Worm (Caenorhabditis elegans) whole organism, young adult: ENCODE data around the gene erh-1.

ENCODE experiments used
- B0019.2 ChIP-seq: fragments of 200-800 bp; sonication (Bioruptor generic); conservative IDR thresholded peaks from 2 replicates; pipeline ENCODE4 v1.3.6; 2022; ENCODE audit warnings: missing genetic modification reagents, missing genetic modification characterization, missing compliant biosample characterization
- Y79H2A.3 ChIP-seq: fragments of 200-800 bp; sonication (Bioruptor generic); conservative IDR thresholded peaks from 2 replicates; pipeline ENCODE4 v1.3.6; 2022; ENCODE audit warnings: missing genetic modification reagents, missing genetic modification characterization, missing compliant biosample characterization
- ZK185.1 ChIP-seq: sonication (generic microtip); optimal IDR thresholded peaks from 2 replicates; lab custom pipeline; 2016; ENCODE audit warnings: mild to moderate bottlenecking, missing genetic modification characterization, missing compliant biosample characterization; ENCODE audit not compliant: poor library complexity, severe bottlenecking
- ama-1 ChIP-seq, 3 experiments: fragments of 150-350 bp in 1 of 3; sonication (generic microtip) in 2 of 3; optimal IDR thresholded peaks; 2 replicates each; lab custom pipeline; 2014 to 2018; ENCODE audit warnings: missing biosample characterization in 2 of 3, missing genetic modification characterization in 2 of 3, missing genetic modification reagents in 2 of 3
- atf-7 ChIP-seq: sonication (generic microtip); optimal IDR thresholded peaks from 2 replicates; lab custom pipeline; 2017; ENCODE audit warnings: mild to moderate bottlenecking, missing genetic modification characterization, missing compliant biosample characterization
- attf-5 ChIP-seq: fragments of 200-800 bp; sonication (Bioruptor generic); optimal IDR thresholded peaks from 2 replicates; lab custom pipeline; 2018; ENCODE audit warnings: mild to moderate bottlenecking, missing genetic modification characterization, missing compliant biosample characterization
- bed-1 ChIP-seq: fragments of 200-800 bp; sonication (Bioruptor generic); IDR thresholded peaks from 2 replicates; pipeline ENCODE4 v1.3.6; 2022; ENCODE audit warnings: missing genetic modification reagents, missing genetic modification characterization, missing compliant biosample characterization
- cebp-1 ChIP-seq, 2 experiments: fragments of 200-800 bp in 1 of 2; sonication (Bioruptor generic) in 1 of 2; sonication (generic microtip) in 1 of 2; IDR thresholded peaks in 1 of 2; optimal IDR thresholded peaks in 1 of 2; 2 replicates each; pipeline versions ENCODE4 v1.3.6 to Lab custom; 2017 to 2022; ENCODE audit warnings: missing compliant biosample characterization in 2 of 2, missing genetic modification characterization in 2 of 2, mild to moderate bottlenecking in 1 of 2, missing genetic modification reagents in 1 of 2, moderate library complexity in 1 of 2
- chd-7 ChIP-seq: sonication (generic microtip); optimal IDR thresholded peaks from 2 replicates; lab custom pipeline; 2016; ENCODE audit warnings: mild to moderate bottlenecking, missing genetic modification characterization, moderate library complexity, missing compliant biosample characterization
- dox-1 ChIP-seq: fragments of 200-800 bp; sonication (Bioruptor generic); IDR thresholded peaks from 2 replicates; pipeline ENCODE4 v1.3.6; 2022; ENCODE audit warnings: missing genetic modification reagents, missing genetic modification characterization, missing compliant biosample characterization
- dpl-1 ChIP-seq: fragments of 150-350 bp; optimal IDR thresholded peaks from 2 replicates; lab custom pipeline; 2014; ENCODE audit warnings: missing biosample characterization, missing genetic modification reagents, missing genetic modification characterization
- hmg-1.2 ChIP-seq: fragments of 200-800 bp; sonication (Bioruptor generic); IDR thresholded peaks from 2 replicates; pipeline ENCODE4 v1.3.6; 2022; ENCODE audit warnings: missing genetic modification reagents, missing genetic modification characterization, missing compliant biosample characterization
- hsf-1 ChIP-seq: fragments of 200-800 bp; sonication (Bioruptor generic); IDR thresholded peaks from 2 replicates; pipeline ENCODE4 v1.3.6; 2022; ENCODE audit warnings: missing genetic modification reagents, missing genetic modification characterization, missing compliant biosample characterization
- lin-26 ChIP-seq: fragments of 200-800 bp; sonication (Bioruptor generic); IDR thresholded peaks from 2 replicates; pipeline ENCODE4 v1.3.6; 2022; ENCODE audit warnings: missing genetic modification reagents, missing genetic modification characterization, missing compliant biosample characterization
- lin-54 ChIP-seq: fragments of 200-800 bp; sonication (Bioruptor generic); optimal IDR thresholded peaks from 2 replicates; lab custom pipeline; 2018; ENCODE audit warnings: mild to moderate bottlenecking, missing genetic modification characterization, missing compliant biosample characterization
- madf-10 ChIP-seq: sonication (generic microtip); optimal IDR thresholded peaks from 2 replicates; lab custom pipeline; 2016; ENCODE audit warnings: mild to moderate bottlenecking, missing genetic modification characterization, missing compliant biosample characterization
- madf-6 ChIP-seq: fragments of 200-800 bp; sonication (Bioruptor generic); IDR thresholded peaks from 2 replicates; pipeline ENCODE4 v1.3.6; 2022; ENCODE audit warnings: missing genetic modification reagents, missing genetic modification characterization, missing compliant biosample characterization
- mcd-1 ChIP-seq: fragments of 200-800 bp; sonication (Bioruptor generic); IDR thresholded peaks from 2 replicates; pipeline ENCODE4 v1.3.6; 2022; ENCODE audit warnings: missing genetic modification reagents, missing genetic modification characterization, missing compliant biosample characterization
- mel-28 ChIP-seq: sonication (generic microtip); optimal IDR thresholded peaks from 2 replicates; lab custom pipeline; 2016; ENCODE audit warnings: borderline replicate concordance, mild to moderate bottlenecking, missing genetic modification characterization, missing compliant biosample characterization
- mxl-1 ChIP-seq: sonication (generic microtip); optimal IDR thresholded peaks from 2 replicates; lab custom pipeline; 2016; ENCODE audit warnings: missing genetic modification characterization, missing compliant biosample characterization
- nfyb-1 ChIP-seq: fragments of 200-800 bp; sonication (Bioruptor generic); IDR thresholded peaks from 2 replicates; pipeline ENCODE4 v1.3.6; 2022; ENCODE audit warnings: missing genetic modification reagents, missing genetic modification characterization, missing compliant biosample characterization
- nhr-179 ChIP-seq: sonication (generic microtip); optimal IDR thresholded peaks from 2 replicates; lab custom pipeline; 2016; ENCODE audit warnings: mild to moderate bottlenecking, missing genetic modification characterization, missing compliant biosample characterization
- nhr-80 ChIP-seq: sonication (generic microtip); optimal IDR thresholded peaks from 2 replicates; lab custom pipeline; 2016; ENCODE audit warnings: missing genetic modification characterization, missing compliant biosample characterization
- pha-4 ChIP-seq: fragments of 150-350 bp; sonication (generic microtip); optimal IDR thresholded peaks from 2 replicates; lab custom pipeline; 2014; ENCODE audit warnings: missing biosample characterization, missing genetic modification reagents, missing genetic modification characterization
- snpc-3.4 ChIP-seq: sonication (generic microtip); optimal IDR thresholded peaks from 2 replicates; lab custom pipeline; 2017; ENCODE audit warnings: missing genetic modification characterization, mild to moderate bottlenecking, missing compliant biosample characterization, antibody characterized with exemption, moderate library complexity, missing genotype, missing genetic modification reagents
- tbp1 ChIP-seq: fragments of 200-800 bp; sonication (Bioruptor generic); optimal IDR thresholded peaks from 2 replicates; lab custom pipeline; 2018; ENCODE audit warnings: mild to moderate bottlenecking, missing genetic modification characterization, missing compliant biosample characterization
- unc-130 ChIP-seq: sonication (generic microtip); optimal IDR thresholded peaks from 2 replicates; lab custom pipeline; 2016; ENCODE audit warnings: missing genetic modification reagents, missing genetic modification characterization, missing compliant biosample characterization
- unc-62 ChIP-seq: fragments of 150-350 bp; optimal IDR thresholded peaks from 2 replicates; lab custom pipeline; 2014; ENCODE audit warnings: missing biosample characterization, missing genetic modification reagents, missing genetic modification characterization
- xnd-1 ChIP-seq: sonication (generic microtip); optimal IDR thresholded peaks from 2 replicates; lab custom pipeline; 2016; ENCODE audit warnings: missing genotype, missing genetic modification reagents, missing genetic modification characterization, missing compliant biosample characterization
- zim-3 ChIP-seq: sonication (generic microtip); optimal IDR thresholded peaks from 2 replicates; lab custom pipeline; 2017; ENCODE audit warnings: mild to moderate bottlenecking, missing genetic modification characterization, moderate library complexity, missing compliant biosample characterization
- ztf-18 ChIP-seq: sonication (generic microtip); optimal IDR thresholded peaks from 2 replicates; lab custom pipeline; 2016; ENCODE audit warnings: missing genotype, mild to moderate bottlenecking, missing genetic modification characterization, missing compliant biosample characterization
- ztf-26 ChIP-seq: sonication (generic microtip); optimal IDR thresholded peaks from 2 replicates; lab custom pipeline; 2017; ENCODE audit warnings: missing genetic modification characterization, missing compliant biosample characterization
- ztf-28 ChIP-seq: fragments of 200-800 bp; sonication (Bioruptor generic); IDR thresholded peaks from 2 replicates; pipeline ENCODE4 v1.3.6; 2022; ENCODE audit warnings: missing genetic modification reagents, missing genetic modification characterization, missing compliant biosample characterization

Gene erh-1

DNA sequence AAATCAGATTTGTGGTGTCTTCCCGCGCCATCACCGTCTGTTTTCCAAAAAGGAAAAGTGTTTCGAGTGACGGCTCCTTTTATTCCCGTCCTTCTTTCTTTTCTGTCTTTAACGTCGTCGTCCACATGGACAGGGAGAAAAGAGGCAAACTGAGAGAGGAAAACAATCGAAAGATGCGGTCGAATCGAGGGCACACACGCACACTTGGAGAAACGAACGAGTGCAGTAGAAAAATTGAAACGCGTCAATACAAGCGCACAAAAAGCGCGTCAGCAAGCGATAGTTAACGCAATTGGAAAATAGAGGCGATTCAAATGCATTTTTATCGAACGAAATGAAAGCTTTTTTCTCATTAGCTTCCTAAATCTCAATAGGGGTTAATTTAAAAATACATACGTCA lies 42.1 kb downstream of the erh-1 start (continued):
- TF ChIP-seq Y79H2A.3, result no peak
- no peak for TF ChIP-seq pha-4
- 0 out of 2 replicates have a peak, but pooled peaks have one; percentile 52 for TF ChIP-seq madf-6
- peak; percentile 69 for TF ChIP-seq dpl-1
- TF ChIP-seq hsf-1 (GFP tag; lab: Robert Waterston, UW), result peak; percentile 56; the same call in 1 of the 2 replicates
- TF ChIP-seq mxl-1 (tag; lab: Kevin White, UChicago), result no peak
- no peak for TF ChIP-seq B0019.2 (GFP tag; lab: Robert Waterston, UW)
- TF ChIP-seq madf-10 (tag; lab: Kevin White, UChicago), result peak; percentile 63
- no peak for TF ChIP-seq unc-130
- TF ChIP-seq, all 124 proteins: peak for 48

DNA sequence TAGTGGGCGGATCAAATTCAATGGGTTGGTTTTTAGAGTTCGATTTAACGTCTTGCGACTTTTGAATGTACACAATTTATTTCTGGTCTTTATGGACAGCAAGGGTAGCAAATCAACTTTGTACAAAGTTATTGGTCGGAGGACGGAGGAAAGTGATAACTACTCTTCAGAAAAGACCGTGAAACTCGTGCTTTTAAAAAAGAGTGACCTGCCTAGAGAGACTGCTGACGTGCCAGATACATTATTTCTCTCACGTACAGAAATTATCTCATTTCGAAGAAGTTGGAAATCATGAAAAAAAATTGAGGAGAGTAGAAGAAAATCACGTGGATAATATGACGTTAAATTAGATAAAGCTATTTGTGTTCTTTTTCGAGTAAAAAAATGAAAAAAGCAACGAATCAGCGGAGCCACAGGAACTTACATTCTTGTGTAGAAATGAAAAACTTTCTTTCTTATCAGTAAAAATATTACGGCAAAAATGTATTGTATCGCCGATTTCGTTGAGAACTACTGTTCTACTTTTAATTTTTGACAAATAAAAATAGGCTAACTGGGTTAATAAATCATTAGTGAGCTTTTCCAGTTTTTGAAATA lies 42.7 kb downstream of the erh-1 start, which contains the start of gene ppm-1.A:
Gene ppm-1.A, minus strand, starts transcription at position 294 of the 597 bp plus-strand sequence.
- TF ChIP-seq nfyb-1 (GFP tag; lab: Robert Waterston, UW), result 0 out of 2 replicates have a peak, but pooled peaks have one; percentile 35
- peak; percentile 25 for TF ChIP-seq tbp1 (GFP tag; lab: Kevin White, UChicago)
- TF ChIP-seq attf-5 (GFP tag; lab: Kevin White, UChicago), result peak; percentile 20
- TF ChIP-seq nhr-80, result peak; percentile 21
- TF ChIP-seq xnd-1 (tag; lab: Kevin White, UChicago), result no peak

DNA sequence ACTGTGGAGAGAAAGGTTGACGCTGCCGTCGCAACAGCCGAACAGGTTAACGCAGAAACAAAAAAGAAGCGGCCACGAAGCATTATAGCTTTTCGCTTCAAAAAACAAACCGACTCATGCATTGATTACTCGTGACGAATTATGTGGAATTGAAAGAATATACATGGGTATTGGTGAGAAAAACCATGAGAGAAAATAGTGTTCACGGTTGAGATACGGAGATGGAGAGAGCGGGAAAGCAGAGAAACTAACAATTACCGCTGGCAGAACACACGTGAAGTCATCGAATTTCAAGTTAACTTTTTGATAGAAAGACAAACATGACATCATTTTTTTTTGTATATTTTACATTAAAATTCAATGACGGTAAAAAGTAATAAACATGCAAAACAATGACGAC lies 43.6 kb downstream of the erh-1 start:
- TF ChIP-seq ztf-18 (tag; lab: Kevin White, UChicago) (peak; percentile 34), lin-54 (GFP tag; lab: Kevin White, UChicago) (peak; percentile 0), zim-3 (tag; lab: Kevin White, UChicago) (no peak), mxl-1 (tag; lab: Kevin White, UChicago) (no peak), nfyb-1 (GFP tag; lab: Robert Waterston, UW) (0 out of 2 replicates have a peak, but pooled peaks have one; percentile 49), ztf-28 (GFP tag; lab: Robert Waterston, UW) (no peak), ama-1 (optimal IDR thresholded peaks at IDR 0.05; lab: Kevin White, UChicago) (peak; percentile 19), ama-1 (GFP tag; optimal IDR thresholded peaks at IDR 0.05; lab: Kevin White, UChicago) (no peak), snpc-3.4 (tag; lab: Kevin White, UChicago) (no peak), lin-26 (GFP tag; lab: Robert Waterston, UW) (no peak), ztf-26 (tag; lab: Kevin White, UChicago) (no peak), hmg-1.2 (GFP tag; lab: Robert Waterston, UW) (peak; percentile 49; the same call in 1 of the 2 replicates), nhr-179 (tag; lab: Kevin White, UChicago) (no peak), atf-7 (peak; percentile 39), mel-28 (tag; lab: Kevin White, UChicago) (no peak), cebp-1 (GFP tag; IDR thresholded peaks at IDR 0.05; lab: Robert Waterston, UW) (no peak), cebp-1 (tag; optimal IDR thresholded peaks at IDR 0.05; lab: Kevin White, UChicago) (peak; percentile 49), dox-1 (GFP tag; lab: Robert Waterston, UW) (no peak), ZK185.1 (no peak), nhr-80 (peak; percentile 46), dpl-1 (no peak), mcd-1 (GFP tag; lab: Robert Waterston, UW) (peak; percentile 27; the same call in 1 of the 2 replicates), chd-7 (tag; lab: Kevin White, UChicago) (no peak), madf-6 (peak; percentile 13; the same call in 1 of the 2 replicates), bed-1 (GFP tag; lab: Robert Waterston, UW) (no peak), unc-62 (GFP tag; lab: Kevin White, UChicago) (no peak)
